Worm (Caenorhabditis elegans) whole organism, midembryonic: ENCODE data around the gene ZK262.20.
"Not testable (repeated sequence)": the region's sequence is repeated elsewhere in the genome, so short reads cannot be mapped to it uniquely, and the experiment has no call there.

Experiments used
- T22C8.4 ChIP-seq: fragments of 200-800 bp; sonication (Bioruptor generic); IDR thresholded peaks from 2 replicates; pipeline ENCODE4 v1.3.6; 2022; ENCODE audit warnings: missing genetic modification characterization, missing compliant biosample characterization
- cog-1 ChIP-seq: sonication (generic microtip); optimal IDR thresholded peaks from 2 replicates; lab custom pipeline; 2016; ENCODE audit warnings: missing genetic modification characterization, missing compliant biosample characterization
- flt-1 ChIP-seq: fragments of 200-800 bp; sonication (Bioruptor generic); IDR thresholded peaks from 2 replicates; pipeline ENCODE4 v1.3.6; 2022; ENCODE audit warnings: missing genetic modification characterization, missing compliant biosample characterization
- klf-2 ChIP-seq: fragments of 200-800 bp; sonication (Bioruptor generic); conservative IDR thresholded peaks from 2 replicates; pipeline ENCODE4 v1.3.6; 2022; ENCODE audit warnings: missing genetic modification reagents, missing genetic modification characterization, missing compliant biosample characterization
- med-1 ChIP-seq: sonication (generic microtip); optimal IDR thresholded peaks from 2 replicates; lab custom pipeline; 2017; ENCODE audit warnings: missing genetic modification characterization, mild to moderate bottlenecking, missing compliant biosample characterization, antibody characterized with exemption, missing genetic modification reagents; ENCODE audit not compliant: insufficient read depth
- ref-1 ChIP-seq: fragments of 200-800 bp; sonication (Bioruptor generic); conservative IDR thresholded peaks from 2 replicates; pipeline ENCODE4 v1.3.6; 2022; ENCODE audit warnings: missing genetic modification reagents, missing genetic modification characterization, missing compliant biosample characterization
- tab-1 ChIP-seq: fragments of 200-800 bp; sonication (Bioruptor generic); IDR thresholded peaks from 2 replicates; pipeline ENCODE4 v1.3.6; 2022; ENCODE audit warnings: missing genetic modification characterization, missing compliant biosample characterization
- ztf-23 ChIP-seq: fragments of 200-800 bp; sonication (Bioruptor generic); IDR thresholded peaks from 2 replicates; pipeline ENCODE4 v1.3.6; 2022; ENCODE audit warnings: missing genetic modification reagents, missing genetic modification characterization, missing compliant biosample characterization
- ztf-29 ChIP-seq: fragments of 200-800 bp; sonication (Bioruptor generic); IDR thresholded peaks from 2 replicates; pipeline ENCODE4 v1.3.6; 2022; ENCODE audit warnings: missing genetic modification reagents, missing genetic modification characterization, missing compliant biosample characterization

Gene ZK262.20

DNA sequence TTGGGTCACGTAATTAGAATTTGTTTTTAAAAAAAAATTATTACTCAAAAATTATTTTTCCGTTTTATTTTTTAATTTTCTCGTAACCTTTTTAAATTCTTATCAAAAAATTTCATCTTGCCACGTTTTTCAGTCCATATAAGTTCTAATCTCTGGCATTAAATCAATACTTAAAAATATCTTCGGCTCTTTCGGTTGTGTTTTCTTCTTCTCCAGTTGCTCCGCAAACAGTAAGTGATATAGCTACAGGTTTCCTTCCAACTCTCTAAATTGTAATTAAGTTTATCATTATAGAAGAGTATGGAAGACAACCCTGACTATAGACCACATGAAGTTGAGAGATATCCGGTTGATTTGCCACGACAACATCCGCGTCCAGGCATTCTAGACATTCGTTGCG, 9.3 kb upstream of the ZK262.20 start, which contains the start of gene ZK228.1:
Gene ZK228.1, plus strand, starts transcription at position 301 of the 400 bp plus-strand sequence.
- TF ChIP-seq cog-1 (tag; lab: Kevin White, UChicago) (no peak), ref-1 (no peak), ztf-23 (GFP tag; lab: Robert Waterston, UW) (no peak), ztf-29 (GFP tag; lab: Robert Waterston, UW) (no peak), med-1 (GFP tag; lab: Kevin White, UChicago) (no peak), klf-2 (GFP tag; lab: Robert Waterston, UW) (no peak), flt-1 (GFP tag; lab: Robert Waterston, UW) (no peak), T22C8.4 (no peak), tab-1 (no peak)

DNA sequence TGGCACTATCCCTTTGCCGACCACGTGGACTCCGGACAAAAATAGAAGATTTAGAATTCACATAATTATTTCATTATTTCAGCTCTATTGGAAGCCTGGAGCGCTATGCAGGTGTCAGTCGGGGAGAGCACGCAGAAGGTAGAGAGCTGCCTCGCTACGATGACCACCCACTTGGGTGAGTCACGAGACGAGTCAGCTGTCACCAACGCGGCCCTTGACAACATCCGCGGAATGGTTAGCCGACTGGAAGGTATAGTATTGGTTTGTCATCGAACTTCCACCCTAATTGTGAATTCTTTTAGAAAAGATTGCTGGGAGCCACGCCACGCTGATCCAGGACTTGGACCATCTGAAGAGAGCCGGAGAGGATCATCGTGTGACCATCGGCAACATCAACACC, 4.6 kb upstream of the ZK262.20 start, which contains the start of gene ZK262.9:
Gene ZK262.9, plus strand, starts transcription at position 301 of the 400 bp plus-strand sequence.
- TF ChIP-seq T22C8.4; flt-1 (GFP tag; lab: Robert Waterston, UW); klf-2 (GFP tag; lab: Robert Waterston, UW): not testable (repeated sequence)

DNA sequence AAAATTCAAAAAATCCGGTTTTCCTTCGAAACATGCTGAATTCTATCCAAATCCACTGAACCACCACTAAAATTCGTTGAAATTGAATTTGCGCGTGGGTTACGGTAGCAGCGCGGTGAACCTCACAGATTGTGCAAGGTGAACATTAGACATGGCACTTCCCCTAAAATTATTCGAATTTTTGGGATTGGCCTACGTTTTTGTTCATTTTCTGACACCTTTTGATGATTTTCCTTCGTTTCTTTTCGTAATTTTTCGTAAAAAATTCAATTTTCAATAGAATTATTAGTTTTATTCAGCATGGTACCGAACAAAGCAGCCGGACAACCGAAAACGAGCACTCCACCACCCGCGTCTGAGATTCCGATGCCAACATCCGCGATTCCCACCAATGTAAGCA, 3.2 kb upstream of the ZK262.20 start, which contains the start of gene ZK262.8:
Gene ZK262.8, plus strand, starts transcription at position 301 of the 400 bp plus-strand sequence.
- no peak for TF ChIP-seq tab-1
- no peak for TF ChIP-seq med-1 (GFP tag; lab: Kevin White, UChicago)
- no peak for TF ChIP-seq ztf-23 (GFP tag; lab: Robert Waterston, UW)
- TF ChIP-seq ztf-29 (GFP tag; lab: Robert Waterston, UW): no peak
- TF ChIP-seq klf-2 (GFP tag; lab: Robert Waterston, UW): no peak
- TF ChIP-seq flt-1 (GFP tag; lab: Robert Waterston, UW): no peak
- TF ChIP-seq T22C8.4: no peak
- no peak for TF ChIP-seq cog-1 (tag; lab: Kevin White, UChicago)
- no peak for TF ChIP-seq ref-1

DNA sequence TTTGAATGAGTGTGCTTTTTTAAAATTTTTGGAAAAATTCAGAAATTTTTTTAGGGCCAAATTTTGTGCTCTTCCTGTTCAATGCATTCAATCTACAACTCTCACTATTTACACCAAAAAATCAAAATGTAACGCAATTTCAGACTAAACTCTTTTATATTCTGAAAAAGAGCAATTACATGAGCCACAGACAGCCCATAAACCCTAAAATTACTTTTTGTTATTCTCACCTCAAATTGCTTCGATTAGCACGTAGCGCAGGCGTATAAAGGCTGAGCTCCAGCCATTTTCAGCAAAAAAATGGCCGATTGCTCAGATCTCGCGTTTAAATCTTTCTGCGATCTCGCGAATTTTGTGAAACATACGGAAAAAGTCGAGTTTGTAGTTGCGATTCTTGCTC, 3.4 kb downstream of the ZK262.20 start, which contains the start of gene srw-82:
Gene srw-82, plus strand, starts transcription at position 301 of the 400 bp plus-strand sequence.
- TF ChIP-seq cog-1 (tag; lab: Kevin White, UChicago): no peak
- no peak for TF ChIP-seq flt-1 (GFP tag; lab: Robert Waterston, UW)
- no peak for TF ChIP-seq tab-1
- TF ChIP-seq ref-1: no peak
- no peak for TF ChIP-seq T22C8.4

DNA sequence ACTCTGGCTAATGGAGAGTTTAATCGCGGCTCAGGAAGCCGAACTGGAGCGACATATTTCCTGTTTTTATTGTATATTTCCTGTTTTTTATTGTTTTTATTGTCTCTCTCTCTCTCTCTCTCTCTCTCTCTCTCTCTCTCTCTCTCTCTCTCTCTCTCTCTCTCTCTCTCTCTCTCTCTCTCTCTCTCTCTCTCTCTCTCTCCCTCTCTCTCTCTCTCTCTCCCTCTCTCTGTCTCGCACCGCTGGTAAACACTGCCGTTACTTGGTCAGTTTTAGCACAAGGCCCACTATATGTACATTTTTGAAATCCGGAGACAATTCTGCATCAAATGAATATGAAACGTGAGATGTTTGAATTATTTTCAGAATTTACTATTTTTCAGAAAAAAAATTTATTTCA, 4.0 kb downstream of the ZK262.20 start:
- TF ChIP-seq T22C8.4 (no peak), cog-1 (tag; lab: Kevin White, UChicago) (no peak), med-1 (GFP tag; lab: Kevin White, UChicago) (no peak), ztf-29 (GFP tag; lab: Robert Waterston, UW) (no peak), ref-1 (no peak), klf-2 (GFP tag; lab: Robert Waterston, UW) (no peak), tab-1 (no peak), ztf-23 (GFP tag; lab: Robert Waterston, UW) (no peak), flt-1 (GFP tag; lab: Robert Waterston, UW) (no peak)

DNA sequence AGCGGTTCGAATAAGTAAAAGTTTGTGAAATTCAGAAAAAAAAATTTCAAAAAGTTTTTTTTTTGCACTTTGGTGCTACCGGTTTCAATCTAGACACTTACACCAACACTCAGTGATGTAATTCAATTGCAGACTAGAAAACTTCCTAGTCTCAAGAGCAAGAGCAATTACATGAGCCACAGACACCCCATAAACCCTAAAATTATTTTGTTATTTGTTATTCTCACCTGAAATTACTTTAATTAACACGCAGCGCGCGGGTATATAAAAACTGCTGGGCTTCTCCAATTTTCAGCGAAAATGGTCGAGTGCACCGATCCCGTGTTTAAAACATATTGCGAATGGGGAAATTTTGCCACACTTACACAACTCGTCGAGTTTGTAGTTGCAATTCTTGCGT, 8.6 kb downstream of the ZK262.20 start, which contains the start of gene srw-83:
Gene srw-83, plus strand, starts transcription at position 301 of the 400 bp plus-strand sequence.
- TF ChIP-seq cog-1 (tag; lab: Kevin White, UChicago): no peak

DNA sequence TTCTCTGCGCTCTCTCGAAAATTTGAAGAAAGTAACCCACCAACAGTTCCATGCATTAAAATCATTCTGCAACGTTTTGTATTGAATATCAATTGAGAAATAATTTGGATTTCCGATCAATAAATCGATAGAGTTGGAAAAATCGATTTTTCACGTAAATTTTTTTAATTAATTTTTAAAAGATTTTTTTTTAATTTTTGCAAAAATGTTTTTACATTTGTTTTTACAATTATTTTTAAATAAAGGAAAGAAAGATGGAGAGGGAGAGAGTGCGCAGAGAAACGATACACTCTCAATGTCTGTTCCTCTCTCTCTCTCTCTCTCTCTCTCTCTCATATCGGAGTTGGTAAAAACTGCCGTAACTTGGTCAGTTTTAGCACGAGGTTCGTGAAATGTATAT, 9.3 kb downstream of the ZK262.20 start, which contains the start of gene ZK262.19:
Gene ZK262.19, minus strand, starts transcription at position 101 of the 400 bp plus-strand sequence.
- TF ChIP-seq med-1 (GFP tag; lab: Kevin White, UChicago) (no peak), flt-1 (GFP tag; lab: Robert Waterston, UW) (no peak), T22C8.4 (no peak), ztf-29 (GFP tag; lab: Robert Waterston, UW) (no peak), cog-1 (tag; lab: Kevin White, UChicago) (no peak), klf-2 (GFP tag; lab: Robert Waterston, UW) (no peak), tab-1 (no peak), ref-1 (no peak), ztf-23 (GFP tag; lab: Robert Waterston, UW) (no peak)

DNA sequence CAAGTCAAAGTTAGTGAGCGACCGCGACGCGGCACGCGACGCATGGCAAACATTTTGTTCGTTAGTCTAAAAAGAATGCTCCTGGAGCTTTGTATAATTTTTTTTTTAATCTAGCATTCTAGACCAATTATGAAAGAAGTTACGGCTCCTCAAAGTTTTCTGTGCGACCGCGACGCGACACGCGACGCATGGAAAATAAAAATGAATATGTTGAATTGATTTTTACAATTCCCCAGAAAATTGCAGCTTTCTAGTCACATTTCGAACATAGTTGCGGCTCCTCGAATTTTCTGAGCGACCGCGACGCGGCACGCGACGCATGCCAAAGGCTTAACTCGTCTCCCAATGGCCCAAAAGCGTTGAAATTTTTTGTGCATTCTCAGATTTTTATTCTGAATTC, 10.4 kb downstream of the ZK262.20 start, which contains the start of gene ZK262.4:
Gene ZK262.4, minus strand, starts transcription at position 101 of the 400 bp plus-strand sequence.
- no peak for TF ChIP-seq med-1 (GFP tag; lab: Kevin White, UChicago)
- no peak for TF ChIP-seq ref-1
- TF ChIP-seq klf-2 (GFP tag; lab: Robert Waterston, UW): no peak
- no peak for TF ChIP-seq flt-1 (GFP tag; lab: Robert Waterston, UW)
- TF ChIP-seq ztf-23 (GFP tag; lab: Robert Waterston, UW): no peak
- no peak for TF ChIP-seq tab-1
- TF ChIP-seq ztf-29 (GFP tag; lab: Robert Waterston, UW): no peak
- no peak for TF ChIP-seq cog-1 (tag; lab: Kevin White, UChicago)
- no peak for TF ChIP-seq T22C8.4

DNA sequence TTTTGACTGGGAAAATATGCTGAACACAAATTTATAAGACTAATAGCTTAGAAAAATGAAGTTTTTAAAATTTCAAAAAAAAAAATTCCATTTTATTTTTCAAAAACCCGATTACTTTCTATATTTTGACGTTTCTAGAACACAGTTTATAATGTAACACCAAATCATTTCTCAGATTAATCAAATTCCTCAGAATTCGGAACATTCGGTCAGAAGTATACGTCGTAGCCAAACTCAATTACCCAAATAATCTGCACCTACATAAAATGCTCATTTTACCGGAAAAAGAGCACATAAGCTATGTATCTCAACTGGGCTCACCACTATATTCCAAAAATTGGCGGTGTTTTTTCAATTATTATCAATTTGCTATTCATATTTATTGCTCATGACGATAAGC, 14.1 kb downstream of the ZK262.20 start, which contains the start of gene srj-26:
Gene srj-26, plus strand, starts transcription at position 301 of the 400 bp plus-strand sequence.
- TF ChIP-seq ztf-23 (GFP tag; lab: Robert Waterston, UW) (no peak), T22C8.4 (no peak)

DNA sequence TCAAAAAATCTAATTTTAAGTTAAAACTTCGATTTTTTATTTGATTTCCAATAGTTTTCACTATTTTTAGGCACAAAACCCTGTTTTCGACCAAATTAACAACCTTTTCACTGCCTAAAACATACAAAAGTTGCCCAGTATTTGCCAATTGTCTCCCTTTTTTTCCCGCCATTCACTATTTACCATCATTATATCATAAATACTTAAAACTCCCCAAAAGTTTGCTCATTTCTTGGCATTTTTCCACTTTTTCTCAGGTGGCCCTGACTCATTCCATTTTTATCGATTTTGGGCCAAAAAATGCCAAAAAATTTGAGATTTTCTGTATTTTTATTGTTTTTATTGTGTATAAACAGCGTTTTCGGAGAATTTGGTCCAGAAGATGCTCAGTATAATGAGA, 20.8 kb downstream of the ZK262.20 start, which contains the start of gene txt-8:
Gene txt-8, plus strand, starts transcription at position 301 of the 400 bp plus-strand sequence.
- TF ChIP-seq med-1 (GFP tag; lab: Kevin White, UChicago) (no peak), ztf-23 (GFP tag; lab: Robert Waterston, UW) (no peak), klf-2 (GFP tag; lab: Robert Waterston, UW) (no peak), cog-1 (tag; lab: Kevin White, UChicago) (no peak), T22C8.4 (no peak), flt-1 (GFP tag; lab: Robert Waterston, UW) (no peak), ztf-29 (GFP tag; lab: Robert Waterston, UW) (no peak), tab-1 (no peak), ref-1 (no peak)
